Worm (Caenorhabditis elegans): ENCODE results near the gene C15H9.9.
A peak's percentile ranks its signal among the peaks of the same experiment; 100 is the strongest.

Gene C15H9.9

DNA sequence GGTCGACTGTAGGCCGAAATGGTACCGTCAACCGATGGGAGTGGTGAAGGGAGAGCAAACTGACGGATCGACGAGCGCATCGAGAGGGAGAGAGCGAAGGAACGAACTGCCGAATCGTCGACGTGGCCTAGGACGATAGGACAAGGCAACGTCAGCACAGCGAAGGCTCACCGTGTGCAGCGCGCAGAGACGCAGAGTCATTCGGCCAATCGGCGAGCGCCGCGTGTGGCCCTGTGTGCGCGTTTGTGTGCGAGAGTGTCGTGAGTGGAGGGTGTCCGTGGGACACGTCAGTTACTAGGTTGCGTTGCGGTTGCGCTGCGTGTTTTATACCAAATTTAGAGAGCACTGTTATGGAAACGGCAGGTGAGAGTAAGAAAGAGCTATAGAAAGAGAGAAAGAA, 36.1 kb downstream of the C15H9.9 start, which contains the start of gene hsp-3 (continued):
- TF ChIP-seq fos-1 (tag; optimal IDR thresholded peaks at IDR 0.05) (peak; percentile 96), lin-11 (tag; optimal IDR thresholded peaks at IDR 0.05) (peak; percentile 96), unc-62 (GFP tag; optimal IDR thresholded peaks at IDR 0.05) (peak; percentile 47), nhr-23 (tag; optimal IDR thresholded peaks at IDR 0.05) (peak; percentile 40), nhr-237 (tag; optimal IDR thresholded peaks at IDR 0.05) (peak; percentile 73), ZK546.5 (tag; optimal IDR thresholded peaks at IDR 0.05) (peak; percentile 24), ceh-82 (tag; optimal IDR thresholded peaks at IDR 0.05) (peak; percentile 78), R02D3.7 (tag; optimal IDR thresholded peaks at IDR 0.05) (peak; percentile 26), Y55F3AM.14 (GFP tag; optimal IDR thresholded peaks at IDR 0.05) (peak; percentile 88), crh-2 (tag; optimal IDR thresholded peaks at IDR 0.05) (peak; percentile 100)

DNA sequence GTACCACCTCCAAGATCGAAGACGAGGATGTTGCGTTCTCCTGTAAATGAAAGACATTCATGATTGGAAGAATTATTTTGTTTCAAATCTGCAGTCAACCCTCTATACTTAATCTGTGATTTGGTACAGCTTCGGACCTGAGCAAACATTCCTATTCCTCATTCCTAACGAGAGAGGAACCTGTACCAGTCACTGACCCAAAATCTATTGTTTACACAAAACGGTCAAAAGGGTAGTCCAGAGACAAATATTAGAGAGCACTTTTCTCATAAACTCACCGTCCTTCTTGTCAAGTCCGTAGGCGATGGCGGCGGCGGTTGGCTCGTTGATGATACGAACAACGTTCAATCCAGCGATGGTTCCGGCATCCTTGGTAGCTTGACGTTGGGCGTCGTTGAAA, 37.3 kb downstream of the C15H9.9 start:
- no peak for TF ChIP-seq nhr-10 (tag; optimal IDR thresholded peaks at IDR 0.05)
- TF ChIP-seq ztf-1 (GFP tag; conservative IDR thresholded peaks at IDR 0.05), result no peak
- no peak for TF ChIP-seq nhr-23 (tag; optimal IDR thresholded peaks at IDR 0.05)
- TF ChIP-seq ZK546.5 (tag; optimal IDR thresholded peaks at IDR 0.05), result no peak
- no peak for TF ChIP-seq unc-62 (GFP tag; optimal IDR thresholded peaks at IDR 0.05)
- no peak for TF ChIP-seq snpc-4 (tag; optimal IDR thresholded peaks at IDR 0.05)
- TF ChIP-seq ztf-4 (tag; optimal IDR thresholded peaks at IDR 0.05), result no peak
- TF ChIP-seq mdl-1 (tag; optimal IDR thresholded peaks at IDR 0.05), result no peak
- TF ChIP-seq nhr-77 (tag; optimal IDR thresholded peaks at IDR 0.05), result no peak
- TF ChIP-seq elt-3 (tag; optimal IDR thresholded peaks at IDR 0.05), result no peak
- no peak for TF ChIP-seq C34F6.9 (tag; optimal IDR thresholded peaks at IDR 0.05)

DNA sequence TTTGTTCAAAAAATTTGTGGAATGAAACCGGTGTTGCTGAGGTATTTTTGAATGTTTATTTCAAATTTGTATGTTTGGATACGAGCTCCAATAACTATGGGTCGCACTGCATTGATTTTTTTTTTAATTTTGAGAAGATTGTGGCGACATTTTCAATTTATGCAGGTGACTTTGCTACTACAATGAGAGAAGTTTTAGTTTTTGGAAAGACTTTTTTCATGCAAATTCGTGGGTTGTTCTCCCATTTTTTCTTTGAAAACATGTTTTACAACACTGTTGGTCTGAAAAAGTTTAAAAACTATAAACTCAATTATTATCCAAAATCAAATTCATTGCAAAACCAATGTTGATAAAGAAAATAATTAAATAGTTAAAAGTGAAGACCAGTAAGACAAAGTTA, 39.4 kb downstream of the C15H9.9 start:
- TF ChIP-seq nhr-21 (tag; optimal IDR thresholded peaks at IDR 0.05), result peak; percentile 44
- no peak for TF ChIP-seq C34F6.9 (tag; optimal IDR thresholded peaks at IDR 0.05)
- TF ChIP-seq alr-1 (tag; optimal IDR thresholded peaks at IDR 0.05), result no peak
- TF ChIP-seq snpc-4 (tag; optimal IDR thresholded peaks at IDR 0.05), result no peak
- TF ChIP-seq sma-3 (GFP tag; optimal IDR thresholded peaks at IDR 0.05), result peak; percentile 45
- TF ChIP-seq blmp-1 (tag; optimal IDR thresholded peaks at IDR 0.05; ENCODE audit: insufficient read depth), result no peak
- no peak for TF ChIP-seq ceh-82 (tag; optimal IDR thresholded peaks at IDR 0.05)
- TF ChIP-seq lin-13 (GFP tag; optimal IDR thresholded peaks at IDR 0.05), result peak; percentile 25
- TF ChIP-seq unc-39 (tag; optimal IDR thresholded peaks at IDR 0.05), result no peak
- no peak for TF ChIP-seq lsy-2 (tag; optimal IDR thresholded peaks at IDR 0.05)
- no peak for TF ChIP-seq unc-55 (GFP tag; optimal IDR thresholded peaks at IDR 0.05)
- TF ChIP-seq crh-2 (tag; optimal IDR thresholded peaks at IDR 0.05), result peak; percentile 3
- peak; percentile 13 for TF ChIP-seq fos-1 (tag; optimal IDR thresholded peaks at IDR 0.05)
- no peak for TF ChIP-seq nhr-12 (tag; optimal IDR thresholded peaks at IDR 0.05)
- TF ChIP-seq nhr-11 (tag; optimal IDR thresholded peaks at IDR 0.05), result peak; percentile 75
- TF ChIP-seq ztf-11 (tag; optimal IDR thresholded peaks at IDR 0.05), result no peak
- TF ChIP-seq lin-39 (tag; optimal IDR thresholded peaks at IDR 0.05), result no peak
- no peak for TF ChIP-seq Y55F3AM.14 (GFP tag; optimal IDR thresholded peaks at IDR 0.05)
- TF ChIP-seq ztf-1 (GFP tag; conservative IDR thresholded peaks at IDR 0.05), result no peak

DNA sequence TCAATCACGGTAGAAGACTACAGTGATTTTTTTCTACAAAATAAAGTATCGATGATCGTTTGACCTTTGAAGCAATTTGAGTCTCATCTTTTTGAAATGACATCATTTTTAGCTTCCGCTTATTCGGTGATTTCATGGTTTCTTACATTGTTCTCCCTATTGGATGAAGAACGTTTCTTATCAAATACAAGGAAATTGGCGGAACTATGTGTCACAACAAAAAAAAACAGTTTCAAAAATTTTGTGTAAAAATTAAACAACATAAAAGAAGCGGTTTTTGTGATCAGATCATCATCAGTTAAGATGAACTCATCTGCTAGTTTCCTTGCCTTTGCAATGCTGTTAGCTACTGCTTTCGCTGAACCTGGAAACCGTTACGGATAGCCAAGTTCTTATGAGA, 40.4 kb downstream of the C15H9.9 start, which contains the start of gene C45B2.8:
Gene C45B2.8 (plus strand): TSS at position 301 of the 400 bp plus-strand sequence.
- TF ChIP-seq nhr-25 (tag; optimal IDR thresholded peaks at IDR 0.05) (peak; percentile 8), sma-9 (GFP tag; optimal IDR thresholded peaks at IDR 0.05) (no peak), sma-9 (tag; optimal IDR thresholded peaks at IDR 0.05) (no peak)

DNA sequence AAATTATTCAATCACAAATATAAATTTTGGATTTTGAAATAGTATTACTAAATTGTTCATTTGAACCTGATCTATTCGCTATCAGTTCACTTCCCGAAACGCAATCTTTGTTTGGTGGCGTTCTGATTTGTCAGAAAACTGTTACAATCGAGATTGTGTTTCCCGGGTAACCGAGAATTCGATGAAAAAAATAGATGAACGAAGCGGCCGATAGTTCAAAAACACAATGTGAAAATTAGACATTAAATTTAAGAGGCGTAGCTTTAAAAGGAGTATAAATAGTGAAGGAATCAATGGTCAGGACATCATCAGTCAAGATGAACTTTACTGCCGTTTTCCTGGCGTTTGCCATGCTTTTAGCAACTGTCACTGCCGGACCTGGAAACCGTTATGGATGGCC, 42.3 kb downstream of the C15H9.9 start, which contains the start of gene C45B2.1:
Gene C45B2.1 (plus strand): TSS at position 301 of the 400 bp plus-strand sequence.
- no peak for TF ChIP-seq nhr-12 (tag; optimal IDR thresholded peaks at IDR 0.05)
- no peak for TF ChIP-seq alr-1 (tag; optimal IDR thresholded peaks at IDR 0.05)
- no peak for TF ChIP-seq unc-55 (GFP tag; optimal IDR thresholded peaks at IDR 0.05)

DNA sequence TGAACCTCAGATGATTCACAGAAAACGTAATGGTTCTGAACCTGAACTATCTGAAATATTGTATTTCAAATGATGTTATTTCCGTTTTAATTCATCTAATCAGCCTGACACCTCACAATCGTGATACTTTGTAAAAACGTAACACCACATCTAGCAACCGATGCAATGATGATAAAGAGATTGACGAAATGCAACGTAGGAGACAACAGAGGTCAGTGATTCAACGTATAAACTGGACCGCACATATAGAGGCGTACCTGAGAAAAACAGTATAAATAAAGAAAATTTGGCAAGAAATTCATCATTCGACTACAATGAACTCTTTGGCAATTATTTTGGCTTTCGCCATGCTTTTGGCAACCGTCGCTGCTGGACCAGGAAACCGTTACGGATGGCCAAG, 43.6 kb downstream of the C15H9.9 start, which contains the start of gene C45B2.2:
Gene C45B2.2 (plus strand): TSS at position 301 of the 400 bp plus-strand sequence.
- TF ChIP-seq aly-2 (tag; optimal IDR thresholded peaks at IDR 0.05) (no peak), peb-1 (tag; optimal IDR thresholded peaks at IDR 0.05) (no peak), dmd-4 (tag; optimal IDR thresholded peaks at IDR 0.05) (no peak), egl-27 (tag; optimal IDR thresholded peaks at IDR 0.05) (no peak), nhr-25 (tag; optimal IDR thresholded peaks at IDR 0.05) (no peak), gmeb-1 (tag; optimal IDR thresholded peaks at IDR 0.05) (no peak), unc-39 (tag; optimal IDR thresholded peaks at IDR 0.05) (no peak), elt-3 (tag; optimal IDR thresholded peaks at IDR 0.05) (no peak), mab-5 (tag; optimal IDR thresholded peaks at IDR 0.05) (no peak), nhr-23 (tag; optimal IDR thresholded peaks at IDR 0.05) (no peak), nhr-11 (tag; optimal IDR thresholded peaks at IDR 0.05) (no peak), nhr-21 (tag; optimal IDR thresholded peaks at IDR 0.05) (no peak)

Data from whole organism, L2 larva.